Fruit fly (Drosophila melanogaster) whole organism, wandering third instar larva: ENCODE measurements around the gene sing.
A peak's percentile ranks its signal among the peaks of the same experiment; 100 is the strongest.

ENCODE experiments used
- Abd-B ChIP-seq: fragments of >200 bp; optimal IDR thresholded peaks from 2 replicates; lab custom pipeline; 2017; ENCODE audit warnings: missing biosample characterization, missing genetic modification characterization
- CG32264 ChIP-seq: fragments of 200-800 bp; sonication (Bioruptor generic); optimal IDR thresholded peaks from 2 replicates; lab custom pipeline; 2016; ENCODE audit warnings: missing biosample characterization, missing genetic modification characterization
- CG9705 ChIP-seq: fragments of 200-800 bp; sonication (Bioruptor generic); optimal IDR thresholded peaks from 2 replicates; lab custom pipeline; 2018; ENCODE audit warnings: missing biosample characterization, mild to moderate bottlenecking, missing genetic modification characterization
- CrebA ChIP-seq: fragments of 200-800 bp; sonication (Bioruptor generic); optimal IDR thresholded peaks from 2 replicates; lab custom pipeline; 2016; ENCODE audit warnings: missing biosample characterization, mild to moderate bottlenecking, missing genetic modification characterization, borderline replicate concordance
- Dfd ChIP-seq: fragments of >200 bp; optimal IDR thresholded peaks from 2 replicates; lab custom pipeline; 2017; ENCODE audit warnings: missing biosample characterization, missing genetic modification characterization
- Dif ChIP-seq: fragments of 200-275, 200-300 bp; sonication (Bioruptor generic); optimal IDR thresholded peaks from 2 replicates; lab custom pipeline; 2018; ENCODE audit warnings: missing biosample characterization, missing genetic modification characterization; ENCODE audit not compliant: partially characterized antibody
- GATAd ChIP-seq: sonication (Bioruptor generic); optimal IDR thresholded peaks from 2 replicates; lab custom pipeline; 2016; ENCODE audit warnings: missing biosample characterization, missing genetic modification characterization
- HLH106 ChIP-seq: fragments of 200-800 bp; optimal IDR thresholded peaks from 3 replicates; lab custom pipeline; 2019; ENCODE audit warnings: missing biosample characterization, mild to moderate bottlenecking, missing genetic modification characterization, moderate library complexity
- Hnf4 ChIP-seq: fragments of 200-800 bp; sonication (Bioruptor generic); optimal IDR thresholded peaks from 2 replicates; lab custom pipeline; 2016; ENCODE audit warnings: missing biosample characterization, mild to moderate bottlenecking, missing genetic modification characterization
- Hr78 ChIP-seq: fragments of >200 bp; optimal IDR thresholded peaks from 2 replicates; lab custom pipeline; 2017; ENCODE audit warnings: missing biosample characterization, missing genetic modification characterization
- Hr83 ChIP-seq: fragments of 200-300 bp; sonication (Bioruptor generic); optimal IDR thresholded peaks from 2 replicates; lab custom pipeline; 2016; ENCODE audit warnings: missing biosample characterization, mild to moderate bottlenecking, missing genetic modification characterization, moderate library complexity; ENCODE audit not compliant: poor library complexity, severe bottlenecking
- Jra ChIP-seq: sonication (Bioruptor generic); optimal IDR thresholded peaks from 2 replicates; lab custom pipeline; 2016; ENCODE audit warnings: missing biosample characterization, missing genetic modification characterization
- Mio ChIP-seq: sonication (Bioruptor generic); optimal IDR thresholded peaks from 2 replicates; lab custom pipeline; 2016; ENCODE audit warnings: missing biosample characterization, missing genetic modification characterization
- Myc ChIP-seq: fragments of >200 bp; optimal IDR thresholded peaks from 2 replicates; lab custom pipeline; 2017
- N ChIP-seq: fragments of >200 bp; optimal IDR thresholded peaks from 2 replicates; lab custom pipeline; 2018; ENCODE audit warnings: missing biosample characterization, missing external identifiers, missing genetic modification characterization
- OdsH ChIP-seq: fragments of 200-800 bp; sonication (Bioruptor generic); optimal IDR thresholded peaks from 2 replicates; lab custom pipeline; 2016; ENCODE audit warnings: missing biosample characterization, mild to moderate bottlenecking, missing genetic modification characterization
- Rel ChIP-seq, 2 experiments: fragments of 200-800 bp; sonication (Bioruptor generic) in 1 of 2; optimal IDR thresholded peaks; 2 replicates in 1 of 2; 3 replicates in 1 of 2; lab custom pipeline; 2016 to 2019; ENCODE audit warnings: mild to moderate bottlenecking in 2 of 2, missing biosample characterization in 2 of 2, missing genetic modification characterization in 2 of 2, moderate library complexity in 1 of 2
- Sp1 ChIP-seq: fragments of 200-800 bp; sonication (Bioruptor generic); optimal IDR thresholded peaks from 3 replicates; lab custom pipeline; 2019; ENCODE audit warnings: missing biosample characterization, mild to moderate bottlenecking, missing genetic modification characterization, moderate library complexity
- Vsx2 ChIP-seq: fragments of 200-300, 225-300 bp; sonication (Bioruptor generic); optimal IDR thresholded peaks from 2 replicates; lab custom pipeline; 2018; ENCODE audit warnings: missing biosample characterization, missing genetic modification characterization; ENCODE audit not compliant: partially characterized antibody
- br ChIP-seq: fragments of 200-800 bp; sonication (Bioruptor generic); optimal IDR thresholded peaks from 2 replicates; lab custom pipeline; 2016; ENCODE audit warnings: missing biosample characterization, missing genetic modification characterization
- brk ChIP-seq: fragments of 200-800 bp; sonication (Bioruptor generic); optimal IDR thresholded peaks from 2 replicates; lab custom pipeline; 2016; ENCODE audit warnings: missing biosample characterization, mild to moderate bottlenecking, missing genetic modification characterization
- dl ChIP-seq, 2 experiments: fragments of 175-275, 200-275 bp in 1 of 2; fragments of 200-275 bp in 1 of 2; sonication (Bioruptor generic); optimal IDR thresholded peaks; lab custom pipeline; 2018; ENCODE audit warnings: mild to moderate bottlenecking in 2 of 2, missing biosample characterization in 2 of 2, missing genetic modification characterization in 2 of 2, moderate library complexity in 2 of 2; ENCODE audit not compliant: partially characterized antibody in 2 of 2, insufficient read depth in 1 of 2
- dmrt93B ChIP-seq: fragments of 200-800 bp; sonication (Bioruptor generic); optimal IDR thresholded peaks from 2 replicates; lab custom pipeline; 2018; ENCODE audit warnings: missing biosample characterization, mild to moderate bottlenecking, missing genetic modification characterization
- dsf ChIP-seq: sonication (Bioruptor generic); optimal IDR thresholded peaks from 2 replicates; lab custom pipeline; 2016; ENCODE audit warnings: missing biosample characterization, missing genetic modification characterization, borderline replicate concordance
- ey ChIP-seq: fragments of 200-800 bp; sonication (Bioruptor generic); optimal IDR thresholded peaks from 2 replicates; lab custom pipeline; 2016; ENCODE audit warnings: missing biosample characterization, missing genetic modification characterization
- foxo ChIP-seq, 2 experiments: fragments of 200-800 bp; sonication (Bioruptor generic); optimal IDR thresholded peaks; 2 replicates in 1 of 2; 3 replicates in 1 of 2; lab custom pipeline; 2016 to 2017; ENCODE audit warnings: missing biosample characterization in 2 of 2, missing genetic modification characterization in 2 of 2
- fru ChIP-seq: fragments of 200-800 bp; sonication (Bioruptor generic); optimal IDR thresholded peaks from 3 replicates; lab custom pipeline; 2016; ENCODE audit warnings: missing biosample characterization, mild to moderate bottlenecking, missing genetic modification characterization
- h ChIP-seq: fragments of 200-800 bp; sonication (Bioruptor generic); optimal IDR thresholded peaks from 3 replicates; lab custom pipeline; 2016; ENCODE audit warnings: missing biosample characterization, mild to moderate bottlenecking, missing genetic modification characterization
- jim ChIP-seq: fragments of 175-275, 200-325 bp; sonication (Bioruptor generic); optimal IDR thresholded peaks from 2 replicates; lab custom pipeline; 2016; ENCODE audit warnings: missing biosample characterization, mild to moderate bottlenecking, missing genetic modification characterization
- lola ChIP-seq: fragments of >200 bp; optimal IDR thresholded peaks from 2 replicates; lab custom pipeline; 2017; ENCODE audit warnings: missing biosample characterization, missing genetic modification characterization
- pan ChIP-seq: fragments of >200 bp; optimal IDR thresholded peaks from 2 replicates; lab custom pipeline; 2017
- psq ChIP-seq: fragments of 200-800 bp; sonication (Bioruptor generic); optimal IDR thresholded peaks from 3 replicates; lab custom pipeline; 2017; ENCODE audit warnings: missing biosample characterization, mild to moderate bottlenecking, missing genetic modification characterization, moderate library complexity
- rgr ChIP-seq: fragments of 200-800 bp; sonication (Bioruptor generic); optimal IDR thresholded peaks from 3 replicates; lab custom pipeline; 2016; ENCODE audit warnings: missing biosample characterization, mild to moderate bottlenecking, missing genetic modification characterization
- sage ChIP-seq: fragments of 200-800 bp; sonication (Bioruptor generic); optimal IDR thresholded peaks from 2 replicates; lab custom pipeline; 2016; ENCODE audit warnings: missing biosample characterization, mild to moderate bottlenecking, missing genetic modification characterization
- sv ChIP-seq: fragments of 200-800 bp; sonication (Bioruptor generic); optimal IDR thresholded peaks from 3 replicates; lab custom pipeline; 2016; ENCODE audit warnings: missing biosample characterization, missing genetic modification characterization
- tai ChIP-seq: sonication (Bioruptor generic); optimal IDR thresholded peaks from 2 replicates; lab custom pipeline; 2016; ENCODE audit warnings: missing biosample characterization, missing genetic modification characterization
- usp ChIP-seq: fragments of >200 bp; optimal IDR thresholded peaks from 2 replicates; lab custom pipeline; 2017; ENCODE audit warnings: missing biosample characterization, missing genetic modification characterization
- woc ChIP-seq: sonication (Bioruptor generic); optimal IDR thresholded peaks from 2 replicates; lab custom pipeline; 2016; ENCODE audit warnings: missing biosample characterization, mild to moderate bottlenecking, missing genetic modification characterization

The sing gene

DNA sequence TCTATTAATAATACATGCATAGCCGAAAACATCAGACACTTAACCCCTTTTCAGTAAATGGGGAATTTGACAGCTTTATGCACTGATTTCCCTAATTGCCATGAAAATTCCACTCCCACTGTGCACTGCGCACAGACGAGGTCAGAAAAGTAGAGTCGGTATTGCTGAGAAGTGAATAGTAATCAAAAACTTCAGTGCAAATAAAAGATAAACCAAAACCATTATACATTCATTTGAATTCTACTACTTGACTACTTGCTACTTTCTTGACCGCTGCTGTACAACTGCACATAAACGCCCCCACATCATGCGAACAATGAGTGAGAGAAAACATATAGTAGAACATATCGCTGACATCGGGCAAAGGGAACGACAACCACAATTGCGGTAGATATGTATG, 12.3 kb downstream of the sing start:
- peak in 1 of 2 experiments; percentile 67 for TF ChIP-seq foxo (GFP tag; optimal IDR thresholded peaks at IDR 0.05; lab: Kevin White, UChicago)
- TF ChIP-seq Vsx2: no peak
- TF ChIP-seq Mio: no peak
- peak; percentile 24 for TF ChIP-seq psq (GFP tag; lab: Kevin White, UChicago)
- TF ChIP-seq woc (GFP tag; lab: Kevin White, UChicago): peak; percentile 7
- peak; percentile 74 for TF ChIP-seq rgr (GFP tag; lab: Kevin White, UChicago)
- TF ChIP-seq brk (GFP tag; lab: Kevin White, UChicago): no peak
- no peak for TF ChIP-seq Myc (lab: Kevin White, UChicago)
- no peak for TF ChIP-seq sage (GFP tag; lab: Kevin White, UChicago)
- TF ChIP-seq Hr83 (GFP tag; lab: Kevin White, UChicago): no peak
- peak; percentile 49 for TF ChIP-seq br (GFP tag; lab: Kevin White, UChicago)
- TF ChIP-seq jim (GFP tag; lab: Kevin White, UChicago): no peak
- no peak for TF ChIP-seq CrebA (GFP tag; lab: Kevin White, UChicago)
- TF ChIP-seq tai (GFP tag; lab: Kevin White, UChicago): no peak
- TF ChIP-seq sv: peak; percentile 57
- TF ChIP-seq Sp1 (GFP tag; lab: Kevin White, UChicago): peak; percentile 20
- peak; percentile 61 for TF ChIP-seq ey (GFP tag; lab: Kevin White, UChicago)
- TF ChIP-seq N (GFP tag; lab: Kevin White, UChicago): no peak
- TF ChIP-seq Jra: no peak
- peak; percentile 2 for TF ChIP-seq CG9705
- peak; percentile 59 for TF ChIP-seq fru (GFP tag; lab: Kevin White, UChicago)
- no peak for TF ChIP-seq usp (GFP tag; lab: Kevin White, UChicago)
- no peak for TF ChIP-seq dsf (GFP tag; lab: Kevin White, UChicago)
- peak; percentile 28 for TF ChIP-seq dmrt93B (GFP tag; lab: Kevin White, UChicago)
- TF ChIP-seq CG32264: no peak
- TF ChIP-seq lola (GFP tag; lab: Kevin White, UChicago): no peak
- TF ChIP-seq Rel (GFP tag; optimal IDR thresholded peaks at IDR 0.05; lab: Kevin White, UChicago): no peak
- no peak for TF ChIP-seq Rel (tag; optimal IDR thresholded peaks at IDR 0.05; lab: Kevin White, UChicago)
- peak; percentile 54 for TF ChIP-seq OdsH
- no peak for TF ChIP-seq Hr78 (GFP tag; lab: Kevin White, UChicago)
- TF ChIP-seq dl (GFP tag; optimal IDR thresholded peaks at IDR 0.05; lab: Kevin White, UChicago; ENCODE audit: insufficient read depth in 1 of 2, partially characterized antibody in 2 of 2): no peak
- no peak for TF ChIP-seq Dfd (GFP tag; lab: Kevin White, UChicago)
- no peak for TF ChIP-seq Abd-B (GFP tag; lab: Kevin White, UChicago)
- TF ChIP-seq h (GFP tag; lab: Kevin White, UChicago): peak; percentile 68
- peak; percentile 38 for TF ChIP-seq Hnf4 (GFP tag; lab: Kevin White, UChicago)
- no peak for TF ChIP-seq Dif (GFP tag; lab: Kevin White, UChicago)
- peak; percentile 61 for TF ChIP-seq HLH106 (tag; lab: Kevin White, UChicago)
- no peak for TF ChIP-seq GATAd (GFP tag; lab: Kevin White, UChicago)
- TF ChIP-seq pan (lab: Kevin White, UChicago): no peak

DNA sequence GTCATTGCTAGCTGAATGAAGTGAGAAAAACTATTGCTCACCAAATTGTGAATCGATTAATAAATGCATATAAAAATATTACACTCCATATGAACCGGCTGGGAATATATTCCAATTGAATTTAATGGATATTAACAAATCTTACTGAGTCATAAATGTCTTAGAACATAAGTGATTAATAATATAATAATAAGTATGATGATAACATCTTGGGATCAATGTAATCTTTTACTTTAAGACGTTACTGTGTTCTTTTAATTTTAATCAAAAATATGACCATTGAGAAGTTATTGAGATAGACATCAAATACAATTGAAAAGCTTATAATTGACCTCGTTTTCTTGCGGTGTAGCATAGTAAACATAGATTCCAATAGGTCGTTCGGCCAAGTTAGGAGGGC, 13.2 kb downstream of the sing start:
- TF ChIP-seq pan (lab: Kevin White, UChicago) (no peak), h (GFP tag; lab: Kevin White, UChicago) (no peak), foxo (GFP tag; optimal IDR thresholded peaks at IDR 0.05; lab: Kevin White, UChicago) (peak in 1 of 2 experiments; percentile 4)

DNA sequence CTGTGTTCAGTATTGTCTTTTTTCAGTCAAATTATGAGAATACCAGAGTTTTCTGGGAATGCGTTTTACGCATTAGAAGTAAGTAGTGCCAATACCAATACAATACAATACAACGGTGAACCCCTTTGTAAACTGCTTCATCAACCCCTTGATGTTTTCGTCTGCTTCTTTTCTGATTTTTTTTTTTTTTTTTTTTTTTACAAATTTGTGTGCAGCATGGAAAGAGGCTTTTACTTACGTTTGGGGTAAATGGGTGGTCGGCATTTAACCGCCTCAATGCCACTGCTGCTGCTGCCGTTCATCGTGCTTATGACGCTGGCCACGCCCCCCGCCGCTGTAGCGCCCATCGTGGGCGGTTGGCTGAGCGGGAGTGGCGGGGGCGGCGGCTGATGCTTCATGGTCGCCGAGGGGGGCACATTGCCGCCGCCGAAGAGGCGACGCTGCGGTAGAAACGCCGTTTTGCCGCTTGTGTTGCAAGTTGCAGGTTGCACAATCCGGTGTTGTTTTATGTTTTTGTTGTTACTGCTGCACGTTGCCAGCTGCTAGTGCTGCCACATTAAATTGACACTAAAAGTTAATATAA, 14.8 kb downstream of the sing start:
- TF ChIP-seq N (GFP tag; lab: Kevin White, UChicago) (no peak), woc (GFP tag; lab: Kevin White, UChicago) (no peak), Sp1 (GFP tag; lab: Kevin White, UChicago) (no peak), Jra (no peak), GATAd (GFP tag; lab: Kevin White, UChicago) (no peak), Abd-B (GFP tag; lab: Kevin White, UChicago) (no peak), dl (GFP tag; optimal IDR thresholded peaks at IDR 0.05; lab: Kevin White, UChicago; ENCODE audit: insufficient read depth in 1 of 2, partially characterized antibody in 2 of 2) (no peak), psq (GFP tag; lab: Kevin White, UChicago) (no peak), rgr (GFP tag; lab: Kevin White, UChicago) (no peak), Hnf4 (GFP tag; lab: Kevin White, UChicago) (no peak), Vsx2 (no peak), Myc (lab: Kevin White, UChicago) (no peak), OdsH (no peak), fru (GFP tag; lab: Kevin White, UChicago) (no peak), ey (GFP tag; lab: Kevin White, UChicago) (no peak), Hr83 (GFP tag; lab: Kevin White, UChicago) (no peak), usp (GFP tag; lab: Kevin White, UChicago) (no peak)
